Worm (Caenorhabditis elegans) whole organism, early embryonic: ENCODE results near the gene CD4.11.

ENCODE experiments used
- B0310.2 ChIP-seq: sonication (generic microtip); optimal IDR thresholded peaks from 2 replicates; lab custom pipeline; 2016; ENCODE audit warnings: mild to moderate bottlenecking, missing genetic modification characterization, missing compliant biosample characterization
- F13C5.2 ChIP-seq: sonication (generic microtip); optimal IDR thresholded peaks from 2 replicates; lab custom pipeline; 2017; ENCODE audit warnings: mild to moderate bottlenecking, missing genetic modification characterization, inconsistent platforms, missing compliant biosample characterization
- aly-1 ChIP-seq: sonication (generic microtip); optimal IDR thresholded peaks from 2 replicates; lab custom pipeline; 2016; ENCODE audit warnings: missing genetic modification characterization, missing compliant biosample characterization
- ama-1 ChIP-seq: fragments of 150-350 bp; optimal IDR thresholded peaks from 2 replicates; lab custom pipeline; 2014
- ceh-13 ChIP-seq: fragments of 200-800 bp; sonication (Bioruptor generic); optimal IDR thresholded peaks from 2 replicates; lab custom pipeline; 2018; ENCODE audit warnings: mild to moderate bottlenecking, missing genetic modification characterization, missing compliant biosample characterization
- ceh-36 ChIP-seq: sonication (generic microtip); optimal IDR thresholded peaks from 2 replicates; lab custom pipeline; 2016; ENCODE audit warnings: missing genetic modification characterization, inconsistent platforms, missing compliant biosample characterization
- ets-7 ChIP-seq: sonication (generic microtip); optimal IDR thresholded peaks from 2 replicates; lab custom pipeline; 2016; ENCODE audit warnings: missing genotype, missing genetic modification characterization, missing compliant biosample characterization
- flt-1 ChIP-seq: fragments of 200-800 bp; sonication (Bioruptor generic); IDR thresholded peaks from 2 replicates; pipeline ENCODE4 v1.3.6; 2022; ENCODE audit warnings: missing genetic modification characterization, missing compliant biosample characterization
- hmbx-1 ChIP-seq: sonication (generic microtip); optimal IDR thresholded peaks from 2 replicates; lab custom pipeline; 2016; ENCODE audit warnings: mild to moderate bottlenecking, missing genetic modification characterization, missing compliant biosample characterization
- hmg-4 ChIP-seq: fragments of 200-800 bp; sonication (Bioruptor generic); optimal IDR thresholded peaks from 2 replicates; lab custom pipeline; 2018; ENCODE audit warnings: mild to moderate bottlenecking, missing genetic modification characterization, missing compliant biosample characterization
- hnd-1 ChIP-seq: sonication (generic microtip); optimal IDR thresholded peaks from 2 replicates; lab custom pipeline; 2016; ENCODE audit warnings: missing genetic modification characterization, missing compliant biosample characterization
- pes-1 ChIP-seq: fragments of 200-800 bp; sonication (Bioruptor generic); IDR thresholded peaks from 2 replicates; pipeline ENCODE4 v1.3.6; 2022; ENCODE audit warnings: missing genetic modification reagents, missing genetic modification characterization, missing compliant biosample characterization
- scrt-1 ChIP-seq: fragments of 200-800 bp; sonication (Bioruptor generic); IDR thresholded peaks from 2 replicates; pipeline ENCODE4 v1.3.6; 2022; ENCODE audit warnings: missing genetic modification characterization, missing compliant biosample characterization
- sea-1 ChIP-seq: fragments of 200-800 bp; sonication (Bioruptor generic); conservative IDR thresholded peaks from 2 replicates; pipeline ENCODE4 v1.3.6; 2022; ENCODE audit warnings: missing genetic modification characterization, missing compliant biosample characterization
- tbx-11 ChIP-seq: fragments of 200-800 bp; sonication (Bioruptor generic); IDR thresholded peaks from 2 replicates; pipeline ENCODE4 v1.3.6; 2022; ENCODE audit warnings: missing genetic modification characterization, missing compliant biosample characterization
- tbx-37 ChIP-seq: fragments of 200-800 bp; sonication (Bioruptor generic); conservative IDR thresholded peaks from 2 replicates; pipeline ENCODE4 v1.3.6; 2022; ENCODE audit warnings: missing genetic modification reagents, missing genetic modification characterization, missing compliant biosample characterization
- tra-4 ChIP-seq: sonication (generic microtip); optimal IDR thresholded peaks from 2 replicates; lab custom pipeline; 2017; ENCODE audit warnings: missing genetic modification characterization, missing compliant biosample characterization

CD4.11 gene

ce11 chrV:5558590-5558989 lies 26.3 kb upstream of the CD4.11 start, which contains the start of gene glb-5:
glb-5 (plus strand) TSS chrV:5558890.
- TF ChIP-seq ets-7 (tag; lab: Kevin White, UChicago), result no peak
- no peak for TF ChIP-seq hmg-4
- TF ChIP-seq ama-1 (lab: Kevin White, UChicago), result no peak
- TF ChIP-seq B0310.2, result no peak
- no peak for TF ChIP-seq hmbx-1
- TF ChIP-seq ceh-13 (GFP tag; lab: Kevin White, UChicago), result no peak
- TF ChIP-seq hnd-1 (tag; lab: Kevin White, UChicago), result no peak
- TF ChIP-seq flt-1 (GFP tag; lab: Robert Waterston, UW), result no peak
- no peak for TF ChIP-seq F13C5.2
- TF ChIP-seq tbx-37 (GFP tag; lab: Robert Waterston, UW), result no peak
- TF ChIP-seq ceh-36 (tag; lab: Kevin White, UChicago), result no peak
- TF ChIP-seq tra-4 (tag; lab: Kevin White, UChicago), result no peak
- no peak for TF ChIP-seq pes-1

ce11 chrV:5559882-5560281 lies 25.1 kb upstream of the CD4.11 start:
- TF ChIP-seq B0310.2, result no peak
- no peak for TF ChIP-seq scrt-1 (GFP tag; lab: Robert Waterston, UW)
- TF ChIP-seq F13C5.2, result no peak
- no peak for TF ChIP-seq ceh-13 (GFP tag; lab: Kevin White, UChicago)
- no peak for TF ChIP-seq ets-7 (tag; lab: Kevin White, UChicago)
- no peak for TF ChIP-seq pes-1
- no peak for TF ChIP-seq aly-1 (tag; lab: Kevin White, UChicago)
- TF ChIP-seq ceh-36 (tag; lab: Kevin White, UChicago), result no peak
- TF ChIP-seq hnd-1 (tag; lab: Kevin White, UChicago), result no peak
- no peak for TF ChIP-seq tbx-37 (GFP tag; lab: Robert Waterston, UW)
- TF ChIP-seq sea-1 (GFP tag; lab: Robert Waterston, UW), result no peak
- TF ChIP-seq ama-1 (lab: Kevin White, UChicago), result no peak
- TF ChIP-seq flt-1 (GFP tag; lab: Robert Waterston, UW), result no peak
- no peak for TF ChIP-seq tra-4 (tag; lab: Kevin White, UChicago)
- TF ChIP-seq tbx-11 (GFP tag; lab: Robert Waterston, UW), result no peak
- TF ChIP-seq hmg-4, result no peak
- no peak for TF ChIP-seq hmbx-1

ce11 chrV:5567119-5567518 lies 17.8 kb upstream of the CD4.11 start, which contains the start of gene C18C4.7:
C18C4.7 (minus strand) TSS chrV:5567219.
- TF ChIP-seq tra-4 (tag; lab: Kevin White, UChicago) (no peak), pes-1 (no peak), tbx-37 (GFP tag; lab: Robert Waterston, UW) (no peak), aly-1 (tag; lab: Kevin White, UChicago) (no peak), B0310.2 (no peak), hnd-1 (tag; lab: Kevin White, UChicago) (no peak), hmbx-1 (no peak), ceh-36 (tag; lab: Kevin White, UChicago) (no peak), flt-1 (GFP tag; lab: Robert Waterston, UW) (no peak), tbx-11 (GFP tag; lab: Robert Waterston, UW) (no peak), scrt-1 (GFP tag; lab: Robert Waterston, UW) (no peak), ceh-13 (GFP tag; lab: Kevin White, UChicago) (no peak), sea-1 (GFP tag; lab: Robert Waterston, UW) (no peak), hmg-4 (no peak), ets-7 (tag; lab: Kevin White, UChicago) (no peak), F13C5.2 (no peak)

- TF ChIP-seq F13C5.2 (no peak), ama-1 (lab: Kevin White, UChicago) (no peak), hnd-1 (tag; lab: Kevin White, UChicago) (no peak), sea-1 (GFP tag; lab: Robert Waterston, UW) (no peak), hmg-4 (no peak), flt-1 (GFP tag; lab: Robert Waterston, UW) (no peak), tra-4 (tag; lab: Kevin White, UChicago) (no peak), ceh-13 (GFP tag; lab: Kevin White, UChicago) (no peak)
Measured at ce11 chrV:5570433-5570832, 14.5 kb upstream of the CD4.11 start, which contains the start of gene glb-6. glb-6 (minus strand) TSS chrV:5570533.

ce11 chrV:5571691-5572090 lies 13.2 kb upstream of the CD4.11 start:
- TF ChIP-seq ets-7 (tag; lab: Kevin White, UChicago) (no peak), sea-1 (GFP tag; lab: Robert Waterston, UW) (no peak), ceh-36 (tag; lab: Kevin White, UChicago) (no peak), tbx-37 (GFP tag; lab: Robert Waterston, UW) (no peak), scrt-1 (GFP tag; lab: Robert Waterston, UW) (no peak), F13C5.2 (no peak), aly-1 (tag; lab: Kevin White, UChicago) (no peak), hmbx-1 (no peak), tbx-11 (GFP tag; lab: Robert Waterston, UW) (no peak), hnd-1 (tag; lab: Kevin White, UChicago) (no peak), flt-1 (GFP tag; lab: Robert Waterston, UW) (no peak), B0310.2 (no peak), hmg-4 (no peak)

- no peak for TF ChIP-seq aly-1 (tag; lab: Kevin White, UChicago)
- TF ChIP-seq hmbx-1, result no peak
- no peak for TF ChIP-seq hmg-4
- TF ChIP-seq hnd-1 (tag; lab: Kevin White, UChicago), result no peak
- TF ChIP-seq ceh-36 (tag; lab: Kevin White, UChicago), result no peak
- no peak for TF ChIP-seq ets-7 (tag; lab: Kevin White, UChicago)
- no peak for TF ChIP-seq F13C5.2
- TF ChIP-seq pes-1, result no peak
- no peak for TF ChIP-seq ama-1 (lab: Kevin White, UChicago)
- TF ChIP-seq sea-1 (GFP tag; lab: Robert Waterston, UW), result no peak
- no peak for TF ChIP-seq ceh-13 (GFP tag; lab: Kevin White, UChicago)
- no peak for TF ChIP-seq tbx-11 (GFP tag; lab: Robert Waterston, UW)
- no peak for TF ChIP-seq flt-1 (GFP tag; lab: Robert Waterston, UW)
- TF ChIP-seq scrt-1 (GFP tag; lab: Robert Waterston, UW), result no peak
Measured at ce11 chrV:5576008-5576407, 8.9 kb upstream of the CD4.11 start.

ce11 chrV:5579666-5580065 lies 5.3 kb upstream of the CD4.11 start:
- TF ChIP-seq ama-1 (lab: Kevin White, UChicago) (no peak), tra-4 (tag; lab: Kevin White, UChicago) (no peak), hmbx-1 (no peak), B0310.2 (no peak), tbx-11 (GFP tag; lab: Robert Waterston, UW) (no peak), tbx-37 (GFP tag; lab: Robert Waterston, UW) (no peak), sea-1 (GFP tag; lab: Robert Waterston, UW) (no peak), aly-1 (tag; lab: Kevin White, UChicago) (no peak)
